Worm (Caenorhabditis elegans): ENCODE data around the gene C05E11.6.

- no peak for TF ChIP-seq ceh-16 (tag; optimal IDR thresholded peaks at IDR 0.05)
- TF ChIP-seq nfya-1 (tag; optimal IDR thresholded peaks at IDR 0.05; ENCODE audit: insufficient read depth): no peak
- TF ChIP-seq skn-1 (tag; optimal IDR thresholded peaks at IDR 0.05): no peak
- TF ChIP-seq sea-2 (GFP tag; optimal IDR thresholded peaks at IDR 0.05): no peak
- no peak for TF ChIP-seq zag-1 (tag; optimal IDR thresholded peaks at IDR 0.05)
- TF ChIP-seq nhr-76 (tag; optimal IDR thresholded peaks at IDR 0.05): no peak
- TF ChIP-seq lsy-12 (tag; optimal IDR thresholded peaks at IDR 0.05): no peak
- TF ChIP-seq mdl-1 (tag; optimal IDR thresholded peaks at IDR 0.05): no peak
- TF ChIP-seq nhr-11 (tag; optimal IDR thresholded peaks at IDR 0.05): no peak
- no peak for TF ChIP-seq jun-1 (tag; optimal IDR thresholded peaks at IDR 0.05)
- TF ChIP-seq pqm-1 (tag; optimal IDR thresholded peaks at IDR 0.05): no peak
- TF ChIP-seq elt-1 (tag; optimal IDR thresholded peaks at IDR 0.05): no peak
Observed at ce11 chrX:4585579-4585978, 23.6 kb downstream of the C05E11.6 start, which contains the start of gene C05E11.7.

Measured in whole organism, L3 larva.